Worm (Caenorhabditis elegans): ENCODE results near the gene str-138.

Gene str-138

DNA sequence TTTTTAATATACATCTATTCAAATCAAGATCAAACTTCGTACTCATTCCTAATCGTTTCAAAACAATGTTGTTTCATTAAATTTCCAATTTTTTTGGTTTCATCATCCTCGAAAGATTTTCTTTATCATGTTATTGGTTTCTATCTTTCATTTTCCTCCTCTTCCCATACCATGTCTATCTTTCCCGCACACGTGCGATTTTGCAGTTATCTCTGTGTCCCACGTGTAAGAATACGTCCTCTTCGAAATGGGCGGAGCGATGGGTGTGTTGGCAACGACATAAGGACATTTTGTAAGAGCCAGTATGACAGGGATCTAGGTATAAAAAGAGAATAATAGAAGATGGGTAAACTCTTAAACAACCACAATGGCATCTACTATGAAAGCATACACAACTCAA is 32.1 kb upstream of the str-138 start, which contains the start of gene F43H9.4 (continued):
- TF ChIP-seq lin-35 (GFP tag; optimal IDR thresholded peaks at IDR 0.05) = peak in 1 of 2 experiments; percentile 8
- TF ChIP-seq sox-4 (tag; optimal IDR thresholded peaks at IDR 0.05) = no peak
- TF ChIP-seq egl-13 (tag; optimal IDR thresholded peaks at IDR 0.05) = no peak
- TF ChIP-seq tbx-2 (tag; optimal IDR thresholded peaks at IDR 0.05) = peak; percentile 20
- TF ChIP-seq lin-15B (tag; optimal IDR thresholded peaks at IDR 0.05) = no peak
- peak; percentile 82 for TF ChIP-seq nhr-20 (tag; optimal IDR thresholded peaks at IDR 0.05)
- no peak for TF ChIP-seq fkh-10 (GFP tag; optimal IDR thresholded peaks at IDR 0.05)
- no peak for TF ChIP-seq unc-86 (tag; optimal IDR thresholded peaks at IDR 0.05)
- no peak for TF ChIP-seq elt-2 (tag; optimal IDR thresholded peaks at IDR 0.05)
- no peak for TF ChIP-seq nhr-11 (tag; optimal IDR thresholded peaks at IDR 0.05)
- no peak for TF ChIP-seq efl-3 (GFP tag; optimal IDR thresholded peaks at IDR 0.05)
- no peak for TF ChIP-seq sptf-1 (tag; optimal IDR thresholded peaks at IDR 0.05)
- no peak for TF ChIP-seq zip-4 (GFP tag; optimal IDR thresholded peaks at IDR 0.05)
- no peak for TF ChIP-seq aly-2 (tag; optimal IDR thresholded peaks at IDR 0.05)
- TF ChIP-seq nhr-90 (tag; optimal IDR thresholded peaks at IDR 0.05; ENCODE audit: poor library complexity) = peak; percentile 48
- no peak for TF ChIP-seq efl-1 (optimal IDR thresholded peaks at IDR 0.05)
- no peak for TF ChIP-seq efl-1 (GFP tag; optimal IDR thresholded peaks at IDR 0.05 in 1 of 2)
- TF ChIP-seq elt-3 (tag; optimal IDR thresholded peaks at IDR 0.05) = peak in 5 of 6 experiments; percentile 47 to 94 (median 62)
- TF ChIP-seq aha-1 (tag; optimal IDR thresholded peaks at IDR 0.05) = no peak
- no peak for TF ChIP-seq lin-39 (tag; optimal IDR thresholded peaks at IDR 0.05)
- TF ChIP-seq nhr-84 (tag; optimal IDR thresholded peaks at IDR 0.05) = no peak
- no peak for TF ChIP-seq C04F5.9 (tag; optimal IDR thresholded peaks at IDR 0.05)
- TF ChIP-seq C16A3.4 (tag; optimal IDR thresholded peaks at IDR 0.05) = no peak

ce11 chrV:8027429-8028142 is 30.9 kb upstream of the str-138 start:
- no peak for TF ChIP-seq vab-15 (tag; optimal IDR thresholded peaks at IDR 0.05)
- no peak for TF ChIP-seq unc-30 (tag; optimal IDR thresholded peaks at IDR 0.05)
- TF ChIP-seq ztf-11 (tag; optimal IDR thresholded peaks at IDR 0.05) = no peak
- no peak for TF ChIP-seq sup-37 (GFP tag; optimal IDR thresholded peaks at IDR 0.05)
- no peak for TF ChIP-seq tlp-1 (tag; optimal IDR thresholded peaks at IDR 0.05)
- peak in 1 of 2 experiments; percentile 53 for TF ChIP-seq lsy-2 (tag; optimal IDR thresholded peaks at IDR 0.05)
- peak; percentile 82 for TF ChIP-seq blmp-1 (tag; optimal IDR thresholded peaks at IDR 0.05)
- TF ChIP-seq unc-62 (GFP tag; optimal IDR thresholded peaks at IDR 0.05) = no peak
- no peak for TF ChIP-seq dsc-1 (tag; optimal IDR thresholded peaks at IDR 0.05)
- no peak for TF ChIP-seq ceh-8 (GFP tag; optimal IDR thresholded peaks at IDR 0.05)
- no peak for TF ChIP-seq skn-1 (tag; optimal IDR thresholded peaks at IDR 0.05)
- TF ChIP-seq mef-2 (tag; optimal IDR thresholded peaks at IDR 0.05) = no peak
- no peak for TF ChIP-seq swsn-7 (tag; optimal IDR thresholded peaks at IDR 0.05)
- no peak for TF ChIP-seq zip-4 (GFP tag; optimal IDR thresholded peaks at IDR 0.05)
- TF ChIP-seq lin-14 (GFP tag; optimal IDR thresholded peaks at IDR 0.05) = peak; percentile 62
- peak; percentile 90 for TF ChIP-seq nhr-85 (tag)
- no peak for TF ChIP-seq unc-98 (GFP tag; IDR thresholded peaks at IDR 0.05)
- TF ChIP-seq egl-27 (tag; optimal IDR thresholded peaks at IDR 0.05) = no peak
- no peak for TF ChIP-seq ztf-4 (tag; optimal IDR thresholded peaks at IDR 0.05)
- TF ChIP-seq ceh-90 (tag; optimal IDR thresholded peaks at IDR 0.05) = no peak
- TF ChIP-seq unc-86 (tag; optimal IDR thresholded peaks at IDR 0.05) = no peak
- peak in 1 of 2 experiments; percentile 9 for TF ChIP-seq lin-35 (GFP tag; optimal IDR thresholded peaks at IDR 0.05)
- no peak for TF ChIP-seq nhr-237 (tag; optimal IDR thresholded peaks at IDR 0.05)
- TF ChIP-seq dpl-1 (GFP tag; optimal IDR thresholded peaks at IDR 0.05) = no peak
- TF ChIP-seq fkh-10 (GFP tag; optimal IDR thresholded peaks at IDR 0.05) = no peak
- TF ChIP-seq grh-1 (GFP tag; IDR thresholded peaks at IDR 0.05) = peak; percentile 74
- TF ChIP-seq ceh-63 (GFP tag; optimal IDR thresholded peaks at IDR 0.05) = no peak
- no peak for TF ChIP-seq mab-9 (GFP tag; IDR thresholded peaks at IDR 0.05)
- no peak for TF ChIP-seq snpc-4 (tag; optimal IDR thresholded peaks at IDR 0.05)
- TF ChIP-seq fkh-4 (tag; optimal IDR thresholded peaks at IDR 0.05; ENCODE audit: borderline replicate concordance) = no peak
- peak; percentile 43 for TF ChIP-seq snu-23 (GFP tag; optimal IDR thresholded peaks at IDR 0.05)
- no peak for TF ChIP-seq ces-1 (GFP tag; optimal IDR thresholded peaks at IDR 0.05)
- no peak for TF ChIP-seq efl-1 (optimal IDR thresholded peaks at IDR 0.05)
- TF ChIP-seq efl-1 (GFP tag; optimal IDR thresholded peaks at IDR 0.05 in 1 of 2) = peak in 1 of 2 experiments; percentile 54
- no peak for TF ChIP-seq fos-1 (tag; optimal IDR thresholded peaks at IDR 0.05)

Measured in whole organism, L1 larva.